Fruit fly (Drosophila melanogaster) whole organism, adult: ENCODE data around the gene Marf1.

Experiments used
- CG11617 ChIP-seq: fragments of 200-800 bp; sonication (Bioruptor generic); optimal IDR thresholded peaks from 2 replicates; lab custom pipeline; 2017; ENCODE audit warnings: mild to moderate bottlenecking, missing biosample characterization, missing genetic modification reagents, missing genetic modification characterization
- CG12768 ChIP-seq: fragments of 200-800 bp; sonication (Bioruptor generic); optimal IDR thresholded peaks from 2 replicates; lab custom pipeline; 2017; ENCODE audit warnings: missing biosample characterization, missing genetic modification characterization, mild to moderate bottlenecking, moderate library complexity, missing genetic modification reagents
- CG14711 ChIP-seq: fragments of 200-800 bp; sonication (Bioruptor generic); optimal IDR thresholded peaks from 2 replicates; lab custom pipeline; 2018; ENCODE audit warnings: missing biosample characterization, mild to moderate bottlenecking, missing genetic modification characterization, moderate library complexity
- CG1620 ChIP-seq: fragments of 200-800 bp; sonication (Bioruptor generic); optimal IDR thresholded peaks from 2 replicates; lab custom pipeline; 2016; ENCODE audit warnings: missing biosample characterization, missing genetic modification characterization
- CG33017 ChIP-seq: fragments of 200-800 bp; sonication (Bioruptor generic); optimal IDR thresholded peaks from 2 replicates; lab custom pipeline; 2018; ENCODE audit warnings: missing biosample characterization, mild to moderate bottlenecking, missing genetic modification characterization, moderate library complexity
- CG5204 ChIP-seq: fragments of 200-800 bp; sonication (Bioruptor generic); optimal IDR thresholded peaks from 2 replicates; lab custom pipeline; 2016; ENCODE audit warnings: missing biosample characterization, missing genetic modification characterization
- CG7045 ChIP-seq: fragments of 200-800 bp; sonication (Bioruptor generic); optimal IDR thresholded peaks from 2 replicates; lab custom pipeline; 2017; ENCODE audit warnings: missing biosample characterization, mild to moderate bottlenecking, missing genetic modification characterization
- CG7101 ChIP-seq: fragments of 200-800 bp; sonication (Bioruptor generic); optimal IDR thresholded peaks from 2 replicates; lab custom pipeline; 2018; ENCODE audit warnings: missing biosample characterization, mild to moderate bottlenecking, missing genetic modification characterization, moderate library complexity
- Clk ChIP-seq: fragments of 200-800 bp; sonication (Bioruptor generic); optimal IDR thresholded peaks from 2 replicates; lab custom pipeline; 2017; ENCODE audit warnings: missing biosample characterization, missing genetic modification characterization
- Crg-1 ChIP-seq: fragments of 200-800 bp; sonication (Bioruptor generic); optimal IDR thresholded peaks from 2 replicates; lab custom pipeline; 2016; ENCODE audit warnings: missing biosample characterization, missing genetic modification characterization
- Hr96 ChIP-seq: fragments of 200-800 bp; sonication (Bioruptor generic); optimal IDR thresholded peaks from 2 replicates; lab custom pipeline; 2016; ENCODE audit warnings: missing biosample characterization, missing genetic modification characterization
- Mnt ChIP-seq: fragments of 200-800 bp; sonication (Bioruptor generic); optimal IDR thresholded peaks from 2 replicates; lab custom pipeline; 2016; ENCODE audit warnings: missing biosample characterization, mild to moderate bottlenecking, missing genetic modification characterization
- bab1 ChIP-seq: fragments of 200-800 bp; sonication (Bioruptor generic); optimal IDR thresholded peaks from 3 replicates; lab custom pipeline; 2019; ENCODE audit warnings: missing biosample characterization, mild to moderate bottlenecking, missing genetic modification characterization, moderate library complexity
- cic ChIP-seq: fragments of 200-800 bp; sonication (Bioruptor generic); optimal IDR thresholded peaks from 2 replicates; lab custom pipeline; 2017; ENCODE audit warnings: missing biosample characterization, mild to moderate bottlenecking, missing genetic modification characterization, moderate library complexity
- cnc ChIP-seq, 2 experiments: fragments of >200 bp; optimal IDR thresholded peaks; 2 replicates each; lab custom pipeline; 2017
- kay ChIP-seq: fragments of 200-800 bp; sonication (Bioruptor generic); peaks from one replicate; lab custom pipeline; 2016; ENCODE audit warnings: missing biosample characterization, missing genetic modification characterization, borderline replicate concordance
- ovo ChIP-seq: fragments of 200-800 bp; sonication (Bioruptor generic); optimal IDR thresholded peaks from 2 replicates; lab custom pipeline; 2016; ENCODE audit warnings: missing biosample characterization, missing genetic modification characterization
- pad ChIP-seq: fragments of 200-800 bp; sonication (Bioruptor generic); optimal IDR thresholded peaks from 3 replicates; lab custom pipeline; 2017; ENCODE audit warnings: missing biosample characterization, missing genetic modification characterization, mild to moderate bottlenecking, moderate library complexity, missing genetic modification reagents
- tj ChIP-seq: fragments of 200-800 bp; sonication (Bioruptor generic); optimal IDR thresholded peaks from 3 replicates; lab custom pipeline; 2017; ENCODE audit warnings: missing biosample characterization, mild to moderate bottlenecking, missing genetic modification characterization, moderate library complexity
- toe ChIP-seq: fragments of 200-800 bp; sonication (Bioruptor generic); optimal IDR thresholded peaks from 2 replicates; lab custom pipeline; 2016; ENCODE audit warnings: missing biosample characterization, missing genetic modification characterization

Gene Marf1

dm6 chr2L:22308455-22308854 is at the start of gene Marf1:
Gene Marf1, plus strand, starts transcription at chr2L:22308755.
- TF ChIP-seq CG7101 (tag; lab: Kevin White, UChicago) (no peak), CG11617 (GFP tag; lab: Kevin White, UChicago) (no peak), tj (GFP tag; lab: Kevin White, UChicago) (no peak), toe (no peak), CG14711 (tag; lab: Kevin White, UChicago) (no peak), cic (GFP tag; lab: Kevin White, UChicago) (no peak), CG33017 (tag; lab: Kevin White, UChicago) (no peak), CG12768 (GFP tag; lab: Kevin White, UChicago) (no peak), Mnt (GFP tag; lab: Kevin White, UChicago) (no peak), ovo (GFP tag; lab: Kevin White, UChicago) (no peak), Clk (GFP tag; lab: Kevin White, UChicago) (no peak), pad (no peak), cnc (optimal IDR thresholded peaks at IDR 0.05; lab: Kevin White, UChicago) (no peak), CG7045 (no peak), bab1 (no peak), CG1620 (GFP tag; lab: Kevin White, UChicago) (no peak), Hr96 (GFP tag; lab: Kevin White, UChicago) (no peak), Crg-1 (GFP tag; lab: Kevin White, UChicago) (no peak), kay (no peak)

- no peak for TF ChIP-seq CG12768 (GFP tag; lab: Kevin White, UChicago)
- TF ChIP-seq cnc (optimal IDR thresholded peaks at IDR 0.05; lab: Kevin White, UChicago), result no peak
- TF ChIP-seq CG33017 (tag; lab: Kevin White, UChicago), result no peak
- TF ChIP-seq CG7101 (tag; lab: Kevin White, UChicago), result no peak
- no peak for TF ChIP-seq ovo (GFP tag; lab: Kevin White, UChicago)
- TF ChIP-seq cic (GFP tag; lab: Kevin White, UChicago), result no peak
- TF ChIP-seq kay, result no peak
- no peak for TF ChIP-seq tj (GFP tag; lab: Kevin White, UChicago)
- TF ChIP-seq bab1, result no peak
- TF ChIP-seq Clk (GFP tag; lab: Kevin White, UChicago), result no peak
- TF ChIP-seq Mnt (GFP tag; lab: Kevin White, UChicago), result no peak
- no peak for TF ChIP-seq pad
- TF ChIP-seq Crg-1 (GFP tag; lab: Kevin White, UChicago), result no peak
- TF ChIP-seq toe, result no peak
These were observed 47.5 kb upstream of the Marf1 start for dm6 chr2L:22261047-22261446.

- TF ChIP-seq Crg-1 (GFP tag; lab: Kevin White, UChicago) (no peak), CG7101 (tag; lab: Kevin White, UChicago) (no peak), cic (GFP tag; lab: Kevin White, UChicago) (no peak), pad (no peak)
These were observed 26.7 kb upstream of the Marf1 start for dm6 chr2L:22281900-22282299.

dm6 chr2L:22292777-22293176 is 15.8 kb upstream of the Marf1 start:
- no peak for TF ChIP-seq bab1
- TF ChIP-seq pad, result no peak
- TF ChIP-seq CG1620 (GFP tag; lab: Kevin White, UChicago), result no peak
- no peak for TF ChIP-seq Mnt (GFP tag; lab: Kevin White, UChicago)
- no peak for TF ChIP-seq Clk (GFP tag; lab: Kevin White, UChicago)
- no peak for TF ChIP-seq Crg-1 (GFP tag; lab: Kevin White, UChicago)
- TF ChIP-seq CG5204 (GFP tag; lab: Kevin White, UChicago), result no peak
- no peak for TF ChIP-seq CG7045
- TF ChIP-seq cic (GFP tag; lab: Kevin White, UChicago), result no peak
- TF ChIP-seq kay, result no peak
- no peak for TF ChIP-seq CG14711 (tag; lab: Kevin White, UChicago)
- no peak for TF ChIP-seq CG33017 (tag; lab: Kevin White, UChicago)
- TF ChIP-seq CG11617 (GFP tag; lab: Kevin White, UChicago), result no peak
- TF ChIP-seq toe, result no peak
- no peak for TF ChIP-seq Hr96 (GFP tag; lab: Kevin White, UChicago)
- no peak for TF ChIP-seq CG12768 (GFP tag; lab: Kevin White, UChicago)
- TF ChIP-seq tj (GFP tag; lab: Kevin White, UChicago), result no peak
- TF ChIP-seq cnc (optimal IDR thresholded peaks at IDR 0.05; lab: Kevin White, UChicago), result no peak
- no peak for TF ChIP-seq CG7101 (tag; lab: Kevin White, UChicago)

dm6 chr2L:22366868-22367267 is 58.3 kb downstream of the Marf1 start:
- no peak for TF ChIP-seq CG1620 (GFP tag; lab: Kevin White, UChicago)
- TF ChIP-seq Hr96 (GFP tag; lab: Kevin White, UChicago), result no peak
- no peak for TF ChIP-seq toe
- no peak for TF ChIP-seq CG5204 (GFP tag; lab: Kevin White, UChicago)
- TF ChIP-seq CG12768 (GFP tag; lab: Kevin White, UChicago), result no peak

dm6 chr2L:22390635-22391034 is 82.1 kb downstream of the Marf1 start:
- TF ChIP-seq Mnt (GFP tag; lab: Kevin White, UChicago), result no peak
- no peak for TF ChIP-seq CG5204 (GFP tag; lab: Kevin White, UChicago)
- TF ChIP-seq Crg-1 (GFP tag; lab: Kevin White, UChicago), result no peak
- no peak for TF ChIP-seq toe
- TF ChIP-seq CG7101 (tag; lab: Kevin White, UChicago), result no peak
- no peak for TF ChIP-seq ovo (GFP tag; lab: Kevin White, UChicago)
- TF ChIP-seq cic (GFP tag; lab: Kevin White, UChicago), result no peak
- TF ChIP-seq tj (GFP tag; lab: Kevin White, UChicago), result no peak
- no peak for TF ChIP-seq kay
- no peak for TF ChIP-seq cnc (optimal IDR thresholded peaks at IDR 0.05; lab: Kevin White, UChicago)
- TF ChIP-seq Hr96 (GFP tag; lab: Kevin White, UChicago), result no peak
- TF ChIP-seq CG7045, result no peak
- TF ChIP-seq CG33017 (tag; lab: Kevin White, UChicago), result no peak
- no peak for TF ChIP-seq Clk (GFP tag; lab: Kevin White, UChicago)
- no peak for TF ChIP-seq bab1
- TF ChIP-seq pad, result no peak
- no peak for TF ChIP-seq CG14711 (tag; lab: Kevin White, UChicago)
- no peak for TF ChIP-seq CG1620 (GFP tag; lab: Kevin White, UChicago)
- TF ChIP-seq CG11617 (GFP tag; lab: Kevin White, UChicago), result no peak
